Worm (Caenorhabditis elegans): ENCODE results near the gene nhr-13.
"Not testable (repeated sequence)": the region's sequence is repeated elsewhere in the genome, so short reads cannot be mapped to it uniquely, and the experiment has no call there.

nhr-13 gene

ce11 chrV:2192117-2192516 lies at the start of gene nhr-13:
Gene nhr-13 (plus strand): TSS chrV:2192485.
- TF ChIP-seq ref-1 (GFP tag; conservative IDR thresholded peaks at IDR 0.05) = no peak
- no peak for TF ChIP-seq T22C8.4 (GFP tag; IDR thresholded peaks at IDR 0.05)
- no peak for TF ChIP-seq cog-1 (tag; optimal IDR thresholded peaks at IDR 0.05)
- TF ChIP-seq med-1 (GFP tag; optimal IDR thresholded peaks at IDR 0.05; ENCODE audit: insufficient read depth) = no peak
- TF ChIP-seq klf-2 (GFP tag; conservative IDR thresholded peaks at IDR 0.05) = no peak
- no peak for TF ChIP-seq ztf-23 (GFP tag; IDR thresholded peaks at IDR 0.05)
- TF ChIP-seq tab-1 (GFP tag; IDR thresholded peaks at IDR 0.05) = no peak
- no peak for TF ChIP-seq flt-1 (GFP tag; IDR thresholded peaks at IDR 0.05)
- TF ChIP-seq ztf-29 (GFP tag; IDR thresholded peaks at IDR 0.05) = no peak

DNA sequence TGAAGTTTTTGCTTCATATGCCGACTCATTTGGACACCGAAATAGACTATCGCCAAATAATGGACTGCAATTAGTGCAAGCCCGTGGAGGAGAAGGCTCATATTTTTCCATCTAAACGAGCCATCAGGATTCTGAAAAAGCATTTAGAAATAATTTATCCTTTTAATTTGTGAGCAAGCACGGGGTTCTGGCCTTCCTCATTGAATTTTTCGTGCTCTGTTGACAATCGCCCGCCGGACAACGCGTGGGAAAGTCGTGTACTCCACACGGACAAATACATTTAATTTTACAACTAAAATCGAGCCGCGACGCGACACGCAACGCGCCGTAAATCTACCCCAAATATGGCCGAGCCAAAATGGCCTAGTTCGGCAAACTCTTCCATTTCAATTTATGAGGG lies 47.9 kb upstream of the nhr-13 start, which contains the start of gene F22F7.12:
F22F7.12 (minus strand) TSS at position 101 of the 400 bp plus-strand sequence.
- TF ChIP-seq tab-1 (GFP tag; IDR thresholded peaks at IDR 0.05); klf-2 (GFP tag; conservative IDR thresholded peaks at IDR 0.05); ztf-29 (GFP tag; IDR thresholded peaks at IDR 0.05): not testable (repeated sequence)

DNA sequence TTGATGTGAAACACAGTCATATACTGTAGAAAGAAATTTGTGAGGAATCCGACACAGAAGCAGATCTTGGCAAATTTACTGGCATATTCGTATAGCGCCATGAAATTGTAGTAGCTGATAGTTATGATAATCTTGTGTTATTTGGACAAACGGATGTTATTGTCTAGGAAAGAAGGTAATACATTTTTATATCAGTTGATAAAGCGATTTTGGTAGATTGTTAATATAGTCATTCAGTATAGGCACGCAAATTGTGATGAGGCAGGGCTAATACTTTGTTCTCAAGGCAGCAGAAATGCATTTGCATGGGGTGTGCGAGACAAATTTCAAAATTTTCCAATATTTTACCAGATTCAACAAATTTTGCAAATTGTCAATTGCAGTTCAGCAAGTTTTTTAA lies 46.2 kb upstream of the nhr-13 start, which contains the start of gene str-52:
str-52 (minus strand) TSS at position 101 of the 400 bp plus-strand sequence.
- TF ChIP-seq med-1 (GFP tag; optimal IDR thresholded peaks at IDR 0.05; ENCODE audit: insufficient read depth) = no peak
- TF ChIP-seq tab-1 (GFP tag; IDR thresholded peaks at IDR 0.05) = no peak
- TF ChIP-seq ztf-29 (GFP tag; IDR thresholded peaks at IDR 0.05) = no peak

- TF ChIP-seq flt-1 (GFP tag; IDR thresholded peaks at IDR 0.05) (no peak), cog-1 (tag; optimal IDR thresholded peaks at IDR 0.05) (no peak), med-1 (GFP tag; optimal IDR thresholded peaks at IDR 0.05; ENCODE audit: insufficient read depth) (no peak), klf-2 (GFP tag; conservative IDR thresholded peaks at IDR 0.05) (no peak), ztf-29 (GFP tag; IDR thresholded peaks at IDR 0.05) (no peak), ztf-23 (GFP tag; IDR thresholded peaks at IDR 0.05) (no peak), T22C8.4 (GFP tag; IDR thresholded peaks at IDR 0.05) (no peak), tab-1 (GFP tag; IDR thresholded peaks at IDR 0.05) (no peak), ref-1 (GFP tag; conservative IDR thresholded peaks at IDR 0.05) (no peak)
Measured at ce11 chrV:2146795-2147194, 45.5 kb upstream of the nhr-13 start, which contains the start of gene srbc-20. Gene srbc-20 (plus strand): TSS chrV:2147095.

DNA sequence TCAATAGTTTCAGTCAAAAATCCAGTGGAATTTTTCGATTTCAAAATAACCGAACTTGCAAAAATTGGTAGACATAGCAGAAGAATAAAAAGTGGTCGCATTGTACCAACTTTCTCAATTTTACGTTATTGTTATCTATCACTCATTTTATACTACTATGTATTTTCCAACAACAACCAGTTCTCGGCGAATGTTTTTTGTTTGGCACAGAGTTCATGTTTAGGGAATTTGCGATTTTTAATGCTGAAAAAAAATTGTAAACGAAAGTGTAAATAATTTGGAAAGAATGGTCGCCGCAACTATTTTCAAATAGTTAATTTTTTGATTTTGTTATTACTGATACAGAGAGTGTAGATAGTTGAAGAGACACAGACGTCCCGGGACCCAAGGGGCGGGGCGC lies 42.9 kb upstream of the nhr-13 start, which contains the start of gene C45H4.21:
C45H4.21 (minus strand) TSS at position 101 of the 400 bp plus-strand sequence.
- TF ChIP-seq tab-1 (GFP tag; IDR thresholded peaks at IDR 0.05) (no peak), ztf-23 (GFP tag; IDR thresholded peaks at IDR 0.05) (no peak), ztf-29 (GFP tag; IDR thresholded peaks at IDR 0.05) (no peak), med-1 (GFP tag; optimal IDR thresholded peaks at IDR 0.05; ENCODE audit: insufficient read depth) (no peak), ref-1 (GFP tag; conservative IDR thresholded peaks at IDR 0.05) (no peak)

ce11 chrV:2150876-2151275 lies 41.4 kb upstream of the nhr-13 start, which contains the start of gene C45H4.13:
Gene C45H4.13 (minus strand): TSS chrV:2150976.
- TF ChIP-seq klf-2 (GFP tag; conservative IDR thresholded peaks at IDR 0.05) (no peak), ref-1 (GFP tag; conservative IDR thresholded peaks at IDR 0.05) (no peak), cog-1 (tag; optimal IDR thresholded peaks at IDR 0.05) (no peak), ztf-23 (GFP tag; IDR thresholded peaks at IDR 0.05) (no peak), T22C8.4 (GFP tag; IDR thresholded peaks at IDR 0.05) (no peak), ztf-29 (GFP tag; IDR thresholded peaks at IDR 0.05) (no peak), tab-1 (GFP tag; IDR thresholded peaks at IDR 0.05) (no peak), flt-1 (GFP tag; IDR thresholded peaks at IDR 0.05) (no peak), med-1 (GFP tag; optimal IDR thresholded peaks at IDR 0.05; ENCODE audit: insufficient read depth) (no peak)

DNA sequence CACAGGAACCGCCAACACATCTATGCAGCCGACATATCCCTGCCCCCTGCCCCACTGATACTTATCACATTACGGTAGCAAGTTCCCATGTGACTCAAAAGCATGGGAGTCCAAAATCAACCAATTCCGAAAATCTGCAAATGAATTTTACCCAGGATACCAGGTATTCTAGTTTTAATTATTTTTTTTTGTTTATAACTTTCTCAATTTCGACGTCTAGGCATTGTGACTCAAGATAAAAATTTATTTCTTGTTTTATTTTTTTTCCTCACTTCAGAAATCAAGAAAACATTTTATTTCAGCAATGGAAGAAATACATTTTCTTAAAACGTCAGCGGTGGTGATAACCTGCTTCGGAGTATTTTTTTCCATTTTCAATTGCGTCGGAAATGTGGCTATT lies 40.8 kb upstream of the nhr-13 start, which contains the start of gene srbc-24:
srbc-24 (plus strand) TSS at position 301 of the 400 bp plus-strand sequence.
- no peak for TF ChIP-seq cog-1 (tag; optimal IDR thresholded peaks at IDR 0.05)

ce11 chrV:2153274-2153673 lies 39.0 kb upstream of the nhr-13 start, which contains the start of gene srbc-23:
Gene srbc-23 (plus strand): TSS chrV:2153574.
- no peak for TF ChIP-seq cog-1 (tag; optimal IDR thresholded peaks at IDR 0.05)
- no peak for TF ChIP-seq ztf-29 (GFP tag; IDR thresholded peaks at IDR 0.05)
- TF ChIP-seq flt-1 (GFP tag; IDR thresholded peaks at IDR 0.05) = no peak
- no peak for TF ChIP-seq ztf-23 (GFP tag; IDR thresholded peaks at IDR 0.05)
- TF ChIP-seq klf-2 (GFP tag; conservative IDR thresholded peaks at IDR 0.05) = no peak
- no peak for TF ChIP-seq T22C8.4 (GFP tag; IDR thresholded peaks at IDR 0.05)
- TF ChIP-seq tab-1 (GFP tag; IDR thresholded peaks at IDR 0.05) = no peak
- TF ChIP-seq med-1 (GFP tag; optimal IDR thresholded peaks at IDR 0.05; ENCODE audit: insufficient read depth) = no peak
- no peak for TF ChIP-seq ref-1 (GFP tag; conservative IDR thresholded peaks at IDR 0.05)

ce11 chrV:2155232-2155631 lies 37.1 kb upstream of the nhr-13 start, which contains the start of gene srbc-21:
Gene srbc-21 (plus strand): TSS chrV:2155532.
- TF ChIP-seq klf-2 (GFP tag; conservative IDR thresholded peaks at IDR 0.05) (no peak), med-1 (GFP tag; optimal IDR thresholded peaks at IDR 0.05; ENCODE audit: insufficient read depth) (no peak), T22C8.4 (GFP tag; IDR thresholded peaks at IDR 0.05) (no peak), flt-1 (GFP tag; IDR thresholded peaks at IDR 0.05) (no peak)

- no peak for TF ChIP-seq tab-1 (GFP tag; IDR thresholded peaks at IDR 0.05)
- TF ChIP-seq ztf-29 (GFP tag; IDR thresholded peaks at IDR 0.05) = no peak
- no peak for TF ChIP-seq med-1 (GFP tag; optimal IDR thresholded peaks at IDR 0.05; ENCODE audit: insufficient read depth)
- no peak for TF ChIP-seq flt-1 (GFP tag; IDR thresholded peaks at IDR 0.05)
- TF ChIP-seq ref-1 (GFP tag; conservative IDR thresholded peaks at IDR 0.05) = no peak
- no peak for TF ChIP-seq cog-1 (tag; optimal IDR thresholded peaks at IDR 0.05)
- TF ChIP-seq ztf-23 (GFP tag; IDR thresholded peaks at IDR 0.05) = no peak
- TF ChIP-seq T22C8.4 (GFP tag; IDR thresholded peaks at IDR 0.05) = no peak
- TF ChIP-seq klf-2 (GFP tag; conservative IDR thresholded peaks at IDR 0.05) = no peak
Measured at ce11 chrV:2156830-2157229, 35.5 kb upstream of the nhr-13 start, which contains the start of gene srbc-22. Gene srbc-22 (plus strand): TSS chrV:2157130.

All from whole organism, midembryonic.